Worm (Caenorhabditis elegans) whole organism, early embryonic: ENCODE results near the gene zak-1.

Experiments used
- ama-1 ChIP-seq: fragments of 150-350 bp; optimal IDR thresholded peaks from 2 replicates; lab custom pipeline; 2014
- hnd-1 ChIP-seq: sonication (generic microtip); optimal IDR thresholded peaks from 2 replicates; lab custom pipeline; 2016; ENCODE audit warnings: missing genetic modification characterization, missing compliant biosample characterization
- sea-1 ChIP-seq: fragments of 200-800 bp; sonication (Bioruptor generic); conservative IDR thresholded peaks from 2 replicates; pipeline ENCODE4 v1.3.6; 2022; ENCODE audit warnings: missing genetic modification characterization, missing compliant biosample characterization
- tbx-11 ChIP-seq: fragments of 200-800 bp; sonication (Bioruptor generic); IDR thresholded peaks from 2 replicates; pipeline ENCODE4 v1.3.6; 2022; ENCODE audit warnings: missing genetic modification characterization, missing compliant biosample characterization
- tra-4 ChIP-seq: sonication (generic microtip); optimal IDR thresholded peaks from 2 replicates; lab custom pipeline; 2017; ENCODE audit warnings: missing genetic modification characterization, missing compliant biosample characterization

- TF ChIP-seq tra-4 (tag; lab: Kevin White, UChicago) (no peak), sea-1 (GFP tag; lab: Robert Waterston, UW) (peak; percentile 58; the same call in 1 of the 2 replicates), hnd-1 (tag; lab: Kevin White, UChicago) (no peak), ama-1 (lab: Kevin White, UChicago) (no peak), tbx-11 (GFP tag; lab: Robert Waterston, UW) (0 out of 2 replicates have a peak, but pooled peaks have one; percentile 49)
Observed at ce11 chrIII:6888497-6888896, 31.9 kb upstream of the zak-1 start.
